Fruit fly (Drosophila melanogaster) whole organism, adult: Measurements from ENCODE around the gene CG17637.

Experiments used
- CG14711 ChIP-seq: fragments of 200-800 bp; sonication (Bioruptor generic); optimal IDR thresholded peaks from 2 replicates; lab custom pipeline; 2018; ENCODE audit warnings: missing biosample characterization, mild to moderate bottlenecking, missing genetic modification characterization, moderate library complexity
- CG1620 ChIP-seq: fragments of 200-800 bp; sonication (Bioruptor generic); optimal IDR thresholded peaks from 2 replicates; lab custom pipeline; 2016; ENCODE audit warnings: missing biosample characterization, missing genetic modification characterization
- CG33017 ChIP-seq: fragments of 200-800 bp; sonication (Bioruptor generic); optimal IDR thresholded peaks from 2 replicates; lab custom pipeline; 2018; ENCODE audit warnings: missing biosample characterization, mild to moderate bottlenecking, missing genetic modification characterization, moderate library complexity
- CG7045 ChIP-seq: fragments of 200-800 bp; sonication (Bioruptor generic); optimal IDR thresholded peaks from 2 replicates; lab custom pipeline; 2017; ENCODE audit warnings: missing biosample characterization, mild to moderate bottlenecking, missing genetic modification characterization
- Crg-1 ChIP-seq: fragments of 200-800 bp; sonication (Bioruptor generic); optimal IDR thresholded peaks from 2 replicates; lab custom pipeline; 2016; ENCODE audit warnings: missing biosample characterization, missing genetic modification characterization
- Mnt ChIP-seq: fragments of 200-800 bp; sonication (Bioruptor generic); optimal IDR thresholded peaks from 2 replicates; lab custom pipeline; 2016; ENCODE audit warnings: missing biosample characterization, mild to moderate bottlenecking, missing genetic modification characterization
- tj ChIP-seq: fragments of 200-800 bp; sonication (Bioruptor generic); optimal IDR thresholded peaks from 3 replicates; lab custom pipeline; 2017; ENCODE audit warnings: missing biosample characterization, mild to moderate bottlenecking, missing genetic modification characterization, moderate library complexity
- toe ChIP-seq: fragments of 200-800 bp; sonication (Bioruptor generic); optimal IDR thresholded peaks from 2 replicates; lab custom pipeline; 2016; ENCODE audit warnings: missing biosample characterization, missing genetic modification characterization

CG17637 gene

DNA sequence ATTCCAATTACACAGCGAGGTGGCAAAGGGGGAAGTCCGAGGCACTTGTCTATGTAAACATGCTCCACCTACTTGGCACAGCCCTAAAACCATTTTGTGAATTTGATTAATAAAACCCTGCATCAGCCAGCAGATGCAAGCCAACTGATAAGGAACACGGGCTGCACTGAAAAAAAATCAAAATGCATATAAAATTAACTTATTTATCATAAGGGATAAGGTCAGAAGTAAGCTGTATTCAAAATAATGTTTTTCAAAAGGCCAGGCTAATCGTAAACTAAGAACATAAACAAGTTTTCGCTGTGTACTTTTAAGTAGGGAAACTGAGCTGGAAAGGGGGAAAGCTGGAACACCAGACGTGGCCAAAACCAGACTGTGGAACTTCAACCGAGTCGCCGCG, 47.9 kb downstream of the CG17637 start:
- TF ChIP-seq CG1620 (GFP tag; lab: Kevin White, UChicago) (no peak), Crg-1 (GFP tag; lab: Kevin White, UChicago) (no peak), CG33017 (no peak), toe (GFP tag; lab: Kevin White, UChicago) (no peak), CG14711 (tag; lab: Kevin White, UChicago) (no peak), Mnt (GFP tag; lab: Kevin White, UChicago) (no peak), CG7045 (GFP tag; lab: Kevin White, UChicago) (no peak), tj (GFP tag; lab: Kevin White, UChicago) (no peak)
